Worm (Caenorhabditis elegans): ENCODE results near the gene C44C10.15.

DNA sequence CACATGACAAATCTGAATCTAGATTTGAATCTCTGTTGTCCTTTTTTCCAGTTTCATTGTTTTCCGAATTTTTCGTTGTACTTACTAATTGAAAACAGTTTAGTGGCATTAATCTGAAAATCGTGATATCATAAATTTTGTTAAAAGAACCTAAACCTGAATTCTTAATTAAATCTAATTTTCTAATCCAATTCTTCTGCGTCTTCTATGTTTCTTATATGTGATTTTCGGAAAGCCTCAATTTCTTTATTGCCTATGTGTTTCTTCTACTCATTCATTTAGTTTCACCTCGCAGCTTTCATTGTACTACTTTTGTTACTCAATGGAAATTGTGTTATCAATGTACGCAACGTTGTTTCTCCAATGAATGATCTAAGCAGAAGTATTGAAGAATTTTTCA, 43.6 kb upstream of the C44C10.15 start:
- TF ChIP-seq ZK546.5 (tag; optimal IDR thresholded peaks at IDR 0.05): no peak
- no peak for TF ChIP-seq nhr-48 (tag; optimal IDR thresholded peaks at IDR 0.05)
- no peak for TF ChIP-seq egl-27 (tag; optimal IDR thresholded peaks at IDR 0.05)

Measured in whole organism, L4 larva.